Worm (Caenorhabditis elegans) whole organism, L4/young adult: ENCODE results near the gene F26A1.19.

Experiments used
- W03F9.2 ChIP-seq: fragments of 150-350 bp; optimal IDR thresholded peaks from 2 replicates; lab custom pipeline; 2014; ENCODE audit warnings: missing biosample characterization, missing genetic modification characterization
- dao-5 ChIP-seq: sonication (generic microtip); optimal IDR thresholded peaks from 2 replicates; lab custom pipeline; 2016; ENCODE audit warnings: missing genotype, missing genetic modification characterization, moderate library complexity, missing compliant biosample characterization
- him-1 ChIP-seq: sonication (generic microtip); optimal IDR thresholded peaks from 2 replicates; lab custom pipeline; 2016; ENCODE audit warnings: missing genotype, missing genetic modification reagents, missing genetic modification characterization, missing compliant biosample characterization

F26A1.19 gene

DNA sequence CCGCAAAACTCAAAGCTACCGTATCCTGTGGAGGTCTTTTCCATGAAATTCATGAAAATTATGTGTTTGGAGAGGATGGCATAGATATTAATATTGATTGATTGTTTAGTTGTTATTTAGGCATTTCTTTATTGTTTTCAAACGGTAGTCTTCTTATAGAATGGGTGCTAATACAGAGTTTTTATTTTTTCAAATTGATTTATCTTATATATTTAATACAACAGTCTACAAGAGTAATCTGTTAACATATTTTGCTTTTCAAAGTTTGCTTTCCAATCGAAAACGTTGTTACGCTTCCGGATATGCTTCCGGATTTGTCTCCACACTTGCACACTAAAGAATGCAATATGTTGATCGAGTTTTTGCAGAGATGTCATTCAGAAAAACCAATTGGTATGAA, 29.2 kb downstream of the F26A1.19 start, which contains the start of gene C35D10.17:
TSS of gene C35D10.17 (plus strand) at position 301 of the 400 bp plus-strand sequence.
- TF ChIP-seq him-1 (tag; lab: Kevin White, UChicago) (no peak), dao-5 (tag; lab: Kevin White, UChicago) (no peak), W03F9.2 (no peak)

- TF ChIP-seq dao-5 (tag; lab: Kevin White, UChicago): no peak
- no peak for TF ChIP-seq W03F9.2
- TF ChIP-seq him-1 (tag; lab: Kevin White, UChicago): no peak
These were observed 31.1 kb downstream of the F26A1.19 start, which contains the start of the genes msd-4 and C35D10.3 for ce11 chrIII:4868643-4869042. TSS of gene msd-4 (minus strand) at chrIII:4868743. TSS of gene C35D10.3 (plus strand) at chrIII:4868921.

DNA sequence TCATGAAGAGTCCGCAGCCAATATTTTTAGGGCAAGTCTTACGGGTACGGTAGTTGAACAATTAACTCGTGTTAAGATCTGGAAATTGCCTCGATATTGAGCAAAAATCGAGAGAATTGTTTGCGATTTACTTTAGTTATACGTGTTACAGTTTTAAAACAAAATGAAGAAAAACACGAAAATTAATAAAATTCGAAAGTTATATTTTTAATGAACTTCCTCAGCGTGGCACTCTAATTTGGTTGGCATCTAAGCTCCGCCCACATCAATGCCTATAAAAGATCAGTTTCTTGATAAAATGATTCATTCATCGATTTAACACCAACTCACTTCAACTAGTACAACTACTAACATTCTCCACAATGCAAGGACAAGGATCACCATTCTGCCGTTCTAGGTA, 32.9 kb downstream of the F26A1.19 start, which contains the start of gene gipc-1:
TSS of gene gipc-1 (plus strand) at position 301 of the 400 bp plus-strand sequence.
- TF ChIP-seq dao-5 (tag; lab: Kevin White, UChicago) (no peak), W03F9.2 (no peak), him-1 (tag; lab: Kevin White, UChicago) (no peak)

DNA sequence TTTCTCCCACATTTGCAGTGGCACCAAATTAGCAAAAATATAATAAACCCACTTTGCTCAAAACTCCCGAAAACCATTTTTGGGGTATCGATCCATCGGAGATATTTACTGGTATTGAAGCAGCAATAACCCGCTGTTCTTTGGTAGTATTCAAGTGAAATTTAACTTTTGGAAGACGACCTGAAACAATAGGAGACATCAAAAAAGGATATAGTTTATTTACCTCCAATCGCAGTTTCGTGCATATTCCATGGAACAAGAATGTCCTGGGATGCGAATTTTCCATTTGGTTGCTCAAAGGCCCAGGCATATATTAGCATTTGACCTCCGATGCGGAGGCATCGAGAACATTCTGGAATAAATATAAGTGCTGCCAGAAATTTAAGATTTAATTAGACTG, 35.9 kb downstream of the F26A1.19 start:
- TF ChIP-seq W03F9.2 (no peak), him-1 (tag; lab: Kevin White, UChicago) (no peak), dao-5 (tag; lab: Kevin White, UChicago) (no peak)

DNA sequence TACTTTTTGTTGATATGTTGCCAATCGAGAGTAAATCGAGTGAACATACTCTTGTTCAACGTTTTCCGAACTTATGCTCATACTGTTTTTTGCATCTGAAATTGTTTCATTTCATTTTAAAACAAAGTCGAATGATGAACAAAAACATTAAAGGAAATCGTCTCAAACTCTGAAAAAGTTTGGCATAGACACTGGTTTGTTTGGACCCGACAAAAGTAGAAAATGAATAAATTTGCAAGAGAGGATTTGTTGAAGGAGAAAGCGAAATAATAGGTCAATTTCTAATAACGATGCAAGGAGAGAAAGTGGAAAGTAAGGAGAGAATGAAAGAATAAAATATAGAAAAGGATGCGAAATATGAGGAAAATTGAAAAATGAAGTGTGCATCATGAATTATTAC, 37.1 kb downstream of the F26A1.19 start, which contains the start of gene C35D10.12:
TSS of gene C35D10.12 (minus strand) at position 101 of the 400 bp plus-strand sequence.
- no peak for TF ChIP-seq dao-5 (tag; lab: Kevin White, UChicago)
- TF ChIP-seq W03F9.2: no peak
- TF ChIP-seq him-1 (tag; lab: Kevin White, UChicago): no peak

DNA sequence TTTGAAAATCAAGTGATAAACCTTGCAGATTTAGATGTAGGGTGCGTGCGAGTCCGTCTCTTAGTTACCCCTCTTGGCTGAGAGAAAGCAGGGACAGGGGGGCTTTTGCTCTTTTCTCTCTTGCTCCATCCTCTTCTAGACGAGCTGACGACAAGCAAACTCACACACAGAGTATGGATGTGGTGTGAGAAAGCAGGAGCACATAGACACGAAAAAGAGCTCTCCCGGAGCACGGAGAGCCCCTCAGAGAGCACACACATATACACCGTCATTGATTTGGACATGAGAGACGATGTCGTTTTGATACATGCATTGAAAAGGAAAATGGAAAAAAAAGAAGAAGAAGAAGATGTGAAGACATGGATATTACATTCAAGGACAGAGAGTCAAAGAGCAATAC, 38.1 kb downstream of the F26A1.19 start:
- TF ChIP-seq dao-5 (tag; lab: Kevin White, UChicago): no peak
- no peak for TF ChIP-seq W03F9.2
- no peak for TF ChIP-seq him-1 (tag; lab: Kevin White, UChicago)

- TF ChIP-seq dao-5 (tag; lab: Kevin White, UChicago) (no peak), him-1 (tag; lab: Kevin White, UChicago) (no peak), W03F9.2 (no peak)
These were observed 40.8 kb downstream of the F26A1.19 start, which contains the start of the genes tost-1 and arx-6 for ce11 chrIII:4878281-4878680. TSS of gene tost-1 (minus strand) at chrIII:4878311. TSS of gene arx-6 (plus strand) at chrIII:4878658.

DNA sequence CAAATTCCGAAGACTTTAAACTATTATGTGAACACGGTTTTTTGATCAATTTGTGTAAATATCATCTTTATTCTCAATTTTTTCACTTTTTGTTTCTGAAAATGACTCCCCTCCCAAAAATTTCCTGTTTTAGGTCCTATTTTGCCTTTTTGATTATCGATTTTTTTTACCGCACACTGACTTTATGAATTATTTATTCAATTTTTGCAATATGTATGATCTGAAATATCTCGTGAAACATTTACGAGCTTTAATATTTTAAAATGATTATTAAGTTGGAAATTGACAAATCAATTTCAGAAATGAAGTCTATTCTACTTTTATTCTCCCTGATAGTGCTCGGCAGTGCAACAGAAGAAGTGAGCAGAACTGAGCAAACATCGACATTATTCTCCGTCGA, 41.9 kb downstream of the F26A1.19 start, which contains the start of gene C35D10.1:
TSS of gene C35D10.1 (plus strand) at position 301 of the 400 bp plus-strand sequence.
- no peak for TF ChIP-seq W03F9.2
- no peak for TF ChIP-seq him-1 (tag; lab: Kevin White, UChicago)
- TF ChIP-seq dao-5 (tag; lab: Kevin White, UChicago): no peak

DNA sequence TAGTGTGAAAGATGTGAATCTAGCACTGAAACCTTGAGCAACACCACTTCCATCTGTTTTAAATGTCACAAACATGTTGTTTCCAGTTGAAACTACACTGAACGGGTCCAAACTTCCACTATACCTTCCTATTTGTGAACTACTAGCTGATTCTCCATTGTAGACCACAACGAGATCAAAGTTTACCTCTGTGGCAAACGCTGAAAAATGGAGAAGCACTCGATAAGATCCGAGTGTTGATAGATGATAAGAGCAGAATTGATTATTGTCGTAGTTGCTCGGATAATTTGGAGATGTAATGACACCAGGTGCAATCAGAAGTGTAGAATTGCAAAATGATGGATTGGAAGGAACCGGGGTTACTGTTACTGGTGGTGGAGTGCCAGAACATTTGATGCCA, 44.4 kb downstream of the F26A1.19 start:
- TF ChIP-seq dao-5 (tag; lab: Kevin White, UChicago): no peak
- TF ChIP-seq W03F9.2: no peak
- no peak for TF ChIP-seq him-1 (tag; lab: Kevin White, UChicago)

- TF ChIP-seq W03F9.2 (no peak), him-1 (tag; lab: Kevin White, UChicago) (no peak), dao-5 (tag; lab: Kevin White, UChicago) (no peak)
These were observed 45.9 kb downstream of the F26A1.19 start, which contains the start of gene clec-5 for ce11 chrIII:4883429-4883828. TSS of gene clec-5 (minus strand) at chrIII:4883606.

DNA sequence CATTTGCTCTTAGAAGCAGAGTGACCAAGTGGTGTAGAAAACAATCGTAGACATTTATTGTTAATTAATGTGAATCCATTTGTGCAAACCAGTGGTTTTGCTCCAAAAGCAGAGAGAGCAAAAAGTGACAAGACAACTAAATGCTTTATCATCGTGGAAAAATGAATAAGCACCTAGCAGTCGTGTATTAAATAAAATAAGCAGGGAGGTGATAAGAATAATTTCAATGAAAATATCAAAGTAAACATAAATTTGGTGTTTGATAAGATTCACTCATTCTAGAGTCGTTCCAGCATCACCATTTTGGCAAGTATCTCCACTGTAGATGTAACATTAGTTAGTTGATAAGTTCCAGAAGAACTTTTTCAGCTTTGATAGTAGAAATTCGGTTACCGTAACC, 49.8 kb downstream of the F26A1.19 start, which contains the start of gene clec-6:
TSS of gene clec-6 (minus strand) at position 154 of the 400 bp plus-strand sequence.
- TF ChIP-seq W03F9.2 (no peak), dao-5 (tag; lab: Kevin White, UChicago) (no peak), him-1 (tag; lab: Kevin White, UChicago) (no peak)
